Fruit fly (Drosophila melanogaster) whole organism, embryonic: ENCODE measurements around the gene CG7079.

ENCODE experiments used
- CG4617 ChIP-seq: fragments of 200-800 bp; sonication (Bioruptor generic); optimal IDR thresholded peaks from 3 replicates; lab custom pipeline; 2016; ENCODE audit warnings: missing biosample characterization, missing genetic modification characterization, borderline replicate concordance
- vvl ChIP-seq: fragments of 200-800 bp; sonication (Bioruptor generic); IDR thresholded peaks from 2 replicates; pipeline ENCODE4 v1.3.6; 2022; ENCODE audit warnings: missing biosample characterization, missing genetic modification characterization

- TF ChIP-seq CG4617 (GFP tag; lab: Kevin White, UChicago) (no peak), vvl (no peak)
Measured at dm6 chr3R:21078211-21078610, 29.6 kb upstream of the CG7079 start.
